Fruit fly (Drosophila melanogaster): Measurements from ENCODE around the gene Etl1.
A peak's percentile ranks its signal among the peaks of the same experiment; 100 is the strongest.

The Etl1 gene

DNA sequence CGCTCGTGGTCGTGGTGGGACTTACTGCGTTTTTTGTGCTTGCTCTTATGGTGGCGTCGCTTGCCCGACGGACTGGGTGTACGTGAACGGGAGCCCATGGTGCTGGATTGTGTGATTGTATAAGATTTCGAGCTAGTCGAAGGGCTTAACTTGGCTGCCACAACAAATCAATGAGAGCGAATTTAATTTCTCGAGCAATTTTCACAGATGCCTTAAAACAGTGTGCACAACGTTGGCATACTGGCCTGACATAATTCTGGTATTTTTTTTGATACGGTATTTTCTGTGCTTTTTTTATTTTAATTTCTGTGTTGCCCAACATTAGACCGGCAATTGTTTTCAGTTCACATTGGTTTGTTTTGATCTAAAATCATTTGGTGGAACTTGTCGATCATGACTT is 25.5 kb upstream of the Etl1 start, which contains the start of gene Arglu1:
Gene Arglu1 (minus strand): TSS at position 227 of the 400 bp plus-strand sequence.
- TF ChIP-seq sv (GFP tag; optimal IDR thresholded peaks at IDR 0.05) (no peak), h (GFP tag; optimal IDR thresholded peaks at IDR 0.05) (peak; percentile 62), HLH106 (tag; optimal IDR thresholded peaks at IDR 0.05) (peak; percentile 4), Vsx2 (GFP tag; optimal IDR thresholded peaks at IDR 0.05; ENCODE audit: partially characterized antibody) (peak; percentile 25), Jra (GFP tag; optimal IDR thresholded peaks at IDR 0.05) (peak; percentile 32), Rel (GFP tag; optimal IDR thresholded peaks at IDR 0.05) (no peak), Rel (tag; optimal IDR thresholded peaks at IDR 0.05) (no peak), Sp1 (GFP tag; optimal IDR thresholded peaks at IDR 0.05) (no peak), GATAd (GFP tag; optimal IDR thresholded peaks at IDR 0.05) (no peak), sage (GFP tag; optimal IDR thresholded peaks at IDR 0.05) (no peak), dsf (GFP tag; optimal IDR thresholded peaks at IDR 0.05; ENCODE audit: borderline replicate concordance) (no peak), N (GFP tag; optimal IDR thresholded peaks at IDR 0.05) (no peak), woc (GFP tag; optimal IDR thresholded peaks at IDR 0.05) (no peak), rgr (GFP tag; optimal IDR thresholded peaks at IDR 0.05) (peak; percentile 64), OdsH (GFP tag; optimal IDR thresholded peaks at IDR 0.05) (no peak), CG32264 (GFP tag; optimal IDR thresholded peaks at IDR 0.05) (peak; percentile 34), fru (GFP tag; optimal IDR thresholded peaks at IDR 0.05) (peak; percentile 41), jim (GFP tag; optimal IDR thresholded peaks at IDR 0.05) (peak; percentile 33), ey (GFP tag; optimal IDR thresholded peaks at IDR 0.05) (peak; percentile 5), foxo (GFP tag; optimal IDR thresholded peaks at IDR 0.05) (peak in 1 of 2 experiments; percentile 54), Dfd (GFP tag; optimal IDR thresholded peaks at IDR 0.05) (no peak), tai (GFP tag; optimal IDR thresholded peaks at IDR 0.05) (no peak), psq (GFP tag; optimal IDR thresholded peaks at IDR 0.05) (peak; percentile 26), Hr83 (GFP tag; optimal IDR thresholded peaks at IDR 0.05; ENCODE audit: poor library complexity, severe bottlenecking) (peak; percentile 92)

dm6 chr2L:9933063-9933462 is 20.7 kb upstream of the Etl1 start, which contains the start of gene Cpr30F:
Cpr30F (minus strand) TSS chr2L:9933163.
- TF ChIP-seq fru (GFP tag; optimal IDR thresholded peaks at IDR 0.05) = no peak
- no peak for TF ChIP-seq usp (GFP tag; optimal IDR thresholded peaks at IDR 0.05)
- no peak for TF ChIP-seq pan (optimal IDR thresholded peaks at IDR 0.05)

DNA sequence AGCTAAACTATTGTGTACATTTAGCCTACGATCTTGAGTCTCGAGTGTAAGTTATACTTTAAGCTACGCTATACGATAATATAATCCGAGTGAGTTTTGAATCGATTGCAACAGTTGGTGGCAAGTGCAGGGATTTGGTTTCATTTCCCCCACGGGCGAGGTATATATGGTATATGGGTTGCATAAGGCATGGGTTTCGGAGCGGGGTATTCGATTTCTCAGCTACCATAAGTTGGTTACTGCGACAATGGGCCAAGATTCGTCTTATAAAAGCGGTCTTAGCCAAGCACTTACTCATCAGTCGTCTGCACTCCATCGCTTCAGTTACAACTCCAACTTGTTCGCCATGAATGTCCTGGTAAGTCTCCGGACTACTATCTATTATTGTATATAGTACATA is 17.9 kb upstream of the Etl1 start, which contains the start of gene CG42367:
Gene CG42367 (plus strand): TSS at position 301 of the 400 bp plus-strand sequence.
- TF ChIP-seq HLH106 (tag; optimal IDR thresholded peaks at IDR 0.05) (no peak), foxo (GFP tag; optimal IDR thresholded peaks at IDR 0.05) (no peak), N (GFP tag; optimal IDR thresholded peaks at IDR 0.05) (no peak)

dm6 chr2L:9924765-9925164 is 12.4 kb upstream of the Etl1 start, which contains the start of the genes TbCMF46 and CG42366:
TbCMF46 (minus strand) TSS chr2L:9924865.
CG42366 (plus strand) TSS chr2L:9925161.
- TF ChIP-seq HLH106 (tag; optimal IDR thresholded peaks at IDR 0.05) (no peak), dl (GFP tag; optimal IDR thresholded peaks at IDR 0.05; ENCODE audit: insufficient read depth in 1 of 2, partially characterized antibody in 2 of 2) (no peak), dmrt93B (GFP tag; optimal IDR thresholded peaks at IDR 0.05) (no peak), pan (optimal IDR thresholded peaks at IDR 0.05) (no peak), Dif (GFP tag; optimal IDR thresholded peaks at IDR 0.05; ENCODE audit: partially characterized antibody) (no peak), Hr78 (GFP tag; optimal IDR thresholded peaks at IDR 0.05) (no peak), Hr83 (GFP tag; optimal IDR thresholded peaks at IDR 0.05; ENCODE audit: poor library complexity, severe bottlenecking) (no peak)

- peak; percentile 19 for TF ChIP-seq CG32264 (GFP tag; optimal IDR thresholded peaks at IDR 0.05)
- peak; percentile 73 for TF ChIP-seq HLH106 (tag; optimal IDR thresholded peaks at IDR 0.05)
- no peak for TF ChIP-seq N (GFP tag; optimal IDR thresholded peaks at IDR 0.05)
- peak; percentile 25 for TF ChIP-seq dmrt93B (GFP tag; optimal IDR thresholded peaks at IDR 0.05)
- TF ChIP-seq Jra (GFP tag; optimal IDR thresholded peaks at IDR 0.05) = peak; percentile 26
- TF ChIP-seq Hr83 (GFP tag; optimal IDR thresholded peaks at IDR 0.05; ENCODE audit: poor library complexity, severe bottlenecking) = peak; percentile 60
- no peak for TF ChIP-seq dsf (GFP tag; optimal IDR thresholded peaks at IDR 0.05; ENCODE audit: borderline replicate concordance)
- peak; percentile 43 for TF ChIP-seq sv (GFP tag; optimal IDR thresholded peaks at IDR 0.05)
- TF ChIP-seq br (GFP tag; optimal IDR thresholded peaks at IDR 0.05) = peak; percentile 73
- TF ChIP-seq Dif (GFP tag; optimal IDR thresholded peaks at IDR 0.05; ENCODE audit: partially characterized antibody) = no peak
- peak; percentile 52 for TF ChIP-seq woc (GFP tag; optimal IDR thresholded peaks at IDR 0.05)
- peak; percentile 62 for TF ChIP-seq OdsH (GFP tag; optimal IDR thresholded peaks at IDR 0.05)
- peak; percentile 39 for TF ChIP-seq psq (GFP tag; optimal IDR thresholded peaks at IDR 0.05)
- peak; percentile 43 for TF ChIP-seq CG9705 (GFP tag; optimal IDR thresholded peaks at IDR 0.05)
- TF ChIP-seq usp (GFP tag; optimal IDR thresholded peaks at IDR 0.05) = no peak
- TF ChIP-seq h (GFP tag; optimal IDR thresholded peaks at IDR 0.05) = peak; percentile 78
- TF ChIP-seq foxo (GFP tag; optimal IDR thresholded peaks at IDR 0.05) = peak in 1 of 2 experiments; percentile 81
Observed at dm6 chr2L:9921401-9921800, 9.0 kb upstream of the Etl1 start, which contains the start of gene CG4592. CG4592 (plus strand) TSS chr2L:9921633.

All from whole organism, wandering third instar larva.